Worm (Caenorhabditis elegans) whole organism, L2 larva: ENCODE results near the gene Y54G2A.16.

Experiments used
- alr-1 ChIP-seq: fragments of 150-350 bp; optimal IDR thresholded peaks from 2 replicates; lab custom pipeline; 2014; ENCODE audit warnings: missing biosample characterization, missing genetic modification characterization
- blmp-1 ChIP-seq: sonication (generic microtip); optimal IDR thresholded peaks from 2 replicates; lab custom pipeline; 2017; ENCODE audit warnings: missing genetic modification characterization, mild to moderate bottlenecking, missing compliant biosample characterization, antibody characterized with exemption, moderate library complexity; ENCODE audit not compliant: insufficient read depth
- fos-1 ChIP-seq: fragments of 150-350 bp; optimal IDR thresholded peaks from 2 replicates; lab custom pipeline; 2014; ENCODE audit warnings: missing biosample characterization, missing genetic modification characterization
- lin-13 ChIP-seq: fragments of 150-350 bp; optimal IDR thresholded peaks from 2 replicates; lab custom pipeline; 2014; ENCODE audit warnings: missing biosample characterization, missing genetic modification reagents, missing genetic modification characterization
- lin-39 ChIP-seq: fragments of 150-350 bp; optimal IDR thresholded peaks from 2 replicates; lab custom pipeline; 2014; ENCODE audit warnings: missing biosample characterization, missing genetic modification reagents, missing genetic modification characterization
- mab-5 ChIP-seq: fragments of 150-350 bp; optimal IDR thresholded peaks from 2 replicates; lab custom pipeline; 2014; ENCODE audit warnings: missing biosample characterization, missing genetic modification characterization
- nhr-129 ChIP-seq: fragments of 150-350 bp; optimal IDR thresholded peaks from 2 replicates; lab custom pipeline; 2014; ENCODE audit warnings: missing biosample characterization, missing genetic modification characterization
- snpc-4 ChIP-seq: fragments of 150-350 bp; optimal IDR thresholded peaks from 2 replicates; lab custom pipeline; 2014; ENCODE audit warnings: missing biosample characterization, missing genetic modification characterization
- unc-55 ChIP-seq: fragments of 150-350 bp; sonication (generic microtip); optimal IDR thresholded peaks from 3 replicates; lab custom pipeline; 2014; ENCODE audit warnings: missing biosample characterization, missing genetic modification reagents, missing genetic modification characterization
- unc-62 ChIP-seq: fragments of 150-350 bp; optimal IDR thresholded peaks from 2 replicates; lab custom pipeline; 2014; ENCODE audit warnings: missing biosample characterization, missing genetic modification reagents, missing genetic modification characterization
- zag-1 ChIP-seq: fragments of 150-350 bp; optimal IDR thresholded peaks from 2 replicates; lab custom pipeline; 2014; ENCODE audit warnings: missing biosample characterization, missing genetic modification characterization

DNA sequence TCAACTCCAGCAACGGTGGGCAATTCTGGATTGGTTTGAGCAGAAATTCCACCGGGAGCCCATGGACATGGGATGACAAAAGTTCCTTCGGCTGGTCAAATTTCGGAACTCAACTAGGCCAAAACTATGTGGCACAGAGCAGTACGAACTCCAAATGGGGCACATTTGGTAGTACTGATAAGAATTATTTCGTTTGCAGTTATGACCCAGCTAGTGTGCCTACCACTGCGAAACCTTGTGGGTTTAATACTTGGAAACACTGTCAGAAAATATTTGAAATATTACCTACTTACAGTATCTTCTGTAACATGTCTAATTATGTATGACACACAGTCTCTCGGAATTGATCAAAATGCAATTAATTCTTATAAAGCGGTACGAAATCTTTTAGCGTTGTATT, 38.3 kb downstream of the Y54G2A.16 start:
- TF ChIP-seq fos-1 (no peak), snpc-4 (tag; lab: Kevin White, UChicago) (no peak), unc-62 (no peak), nhr-129 (tag; lab: Kevin White, UChicago) (no peak), blmp-1 (no peak), lin-13 (no peak), lin-39 (tag; lab: Kevin White, UChicago) (no peak), unc-55 (GFP tag; lab: Kevin White, UChicago) (no peak), zag-1 (tag; lab: Kevin White, UChicago) (no peak), alr-1 (tag; lab: Kevin White, UChicago) (no peak), mab-5 (no peak)
